Fruit fly (Drosophila melanogaster) whole organism, embryonic: Measurements from ENCODE around the gene snu.

Experiments used
- CG10274 ChIP-seq: fragments of 200-800 bp; sonication (Bioruptor generic); optimal IDR thresholded peaks from 3 replicates; lab custom pipeline; 2017; ENCODE audit warnings: missing biosample characterization, mild to moderate bottlenecking, missing genetic modification characterization
- CG14965 ChIP-seq: fragments of 200-800 bp; sonication (Bioruptor generic); optimal IDR thresholded peaks from 2 replicates; lab custom pipeline; 2016; ENCODE audit warnings: missing biosample characterization, missing genetic modification characterization, borderline replicate concordance
- CG5245 ChIP-seq: fragments of 200-800 bp; sonication (Bioruptor generic); optimal IDR thresholded peaks from 3 replicates; lab custom pipeline; 2016; ENCODE audit warnings: missing biosample characterization, missing genetic modification characterization
- CG6813 ChIP-seq: fragments of 200-800 bp; sonication (Bioruptor generic); optimal IDR thresholded peaks from 2 replicates; lab custom pipeline; 2017; ENCODE audit warnings: missing biosample characterization, missing genetic modification characterization, mild to moderate bottlenecking, moderate library complexity, missing genetic modification reagents
- CG9727 ChIP-seq: fragments of 200-800 bp; sonication (Bioruptor generic); optimal IDR thresholded peaks from 3 replicates; lab custom pipeline; 2017; ENCODE audit warnings: missing biosample characterization, mild to moderate bottlenecking, missing genetic modification characterization
- HLHmδ ChIP-seq: fragments of 200-800 bp; sonication (Bioruptor generic); optimal IDR thresholded peaks from 2 replicates; lab custom pipeline; 2018; ENCODE audit warnings: missing biosample characterization, mild to moderate bottlenecking, missing genetic modification characterization, moderate library complexity
- Hmx ChIP-seq: fragments of 200-800 bp; sonication (Bioruptor generic); optimal IDR thresholded peaks from 2 replicates; lab custom pipeline; 2016; ENCODE audit warnings: missing biosample characterization, missing genetic modification characterization
- Mes4 ChIP-seq: fragments of 200-800 bp; sonication (Bioruptor generic); optimal IDR thresholded peaks from 2 replicates; lab custom pipeline; 2016; ENCODE audit warnings: missing biosample characterization, missing genetic modification characterization
- ato ChIP-seq: fragments of 200-800 bp; sonication (Bioruptor generic); IDR thresholded peaks from 2 replicates; pipeline ENCODE4 v1.3.6; 2022; ENCODE audit warnings: missing biosample characterization, missing genetic modification characterization; ENCODE audit not compliant: partially characterized antibody
- cas ChIP-seq: fragments of 200-800 bp; sonication (Bioruptor generic); IDR thresholded peaks from 2 replicates; pipeline ENCODE4 v1.3.6; 2022; ENCODE audit warnings: missing biosample characterization, missing genetic modification characterization
- croc ChIP-seq: fragments of 200-800 bp; sonication (Bioruptor generic); conservative IDR thresholded peaks from 3 replicates; pipeline ENCODE4 v1.3.6; 2022; ENCODE audit warnings: missing biosample characterization, missing genetic modification characterization
- ems ChIP-seq: fragments of 200-800 bp; sonication (Bioruptor generic); optimal IDR thresholded peaks from 3 replicates; lab custom pipeline; 2016; ENCODE audit warnings: missing biosample characterization, missing genetic modification characterization

DNA sequence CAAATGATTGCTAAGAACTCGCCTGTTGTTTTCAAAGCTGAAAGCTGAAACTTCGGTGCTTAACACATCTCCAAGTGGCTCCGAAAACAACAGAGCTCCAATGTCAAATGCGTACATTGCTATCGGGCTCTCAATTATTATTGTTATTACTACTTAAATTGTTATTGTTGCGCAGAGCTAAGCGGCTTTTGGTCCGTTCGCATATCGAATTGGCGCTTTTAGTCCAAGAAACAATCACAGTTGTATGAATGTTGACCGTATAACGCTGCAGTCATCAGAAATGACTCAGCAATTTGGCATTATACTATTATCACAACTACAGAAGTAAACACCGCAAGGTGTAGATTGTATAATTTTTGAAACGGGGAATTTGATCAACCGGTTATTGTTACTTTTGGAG lies 10.7 kb downstream of the snu start:
- TF ChIP-seq croc (GFP tag; lab: Robert Waterston, UW): no peak
- no peak for TF ChIP-seq HLHmδ (GFP tag; lab: Kevin White, UChicago)
- TF ChIP-seq Hmx (GFP tag; lab: Kevin White, UChicago): no peak
- no peak for TF ChIP-seq ems (GFP tag; lab: Kevin White, UChicago)
- TF ChIP-seq CG14965: no peak
- TF ChIP-seq CG6813 (GFP tag; lab: Kevin White, UChicago): no peak
- TF ChIP-seq CG10274: no peak
- no peak for TF ChIP-seq cas (GFP tag; lab: Robert Waterston, UW)
- TF ChIP-seq CG9727 (GFP tag; lab: Kevin White, UChicago): no peak
- no peak for TF ChIP-seq CG5245 (GFP tag; lab: Kevin White, UChicago)
- TF ChIP-seq Mes4 (GFP tag; lab: Kevin White, UChicago): no peak
- TF ChIP-seq ato (GFP tag; lab: Robert Waterston, UW): no peak
